Worm (Caenorhabditis elegans) whole organism, early embryonic: ENCODE results near the gene Y38E10A.17.

ENCODE experiments used
- B0310.2 ChIP-seq: sonication (generic microtip); optimal IDR thresholded peaks from 2 replicates; lab custom pipeline; 2016; ENCODE audit warnings: mild to moderate bottlenecking, missing genetic modification characterization, missing compliant biosample characterization
- F13C5.2 ChIP-seq: sonication (generic microtip); optimal IDR thresholded peaks from 2 replicates; lab custom pipeline; 2017; ENCODE audit warnings: mild to moderate bottlenecking, missing genetic modification characterization, inconsistent platforms, missing compliant biosample characterization
- aly-1 ChIP-seq: sonication (generic microtip); optimal IDR thresholded peaks from 2 replicates; lab custom pipeline; 2016; ENCODE audit warnings: missing genetic modification characterization, missing compliant biosample characterization
- ama-1 ChIP-seq: fragments of 150-350 bp; optimal IDR thresholded peaks from 2 replicates; lab custom pipeline; 2014
- ceh-13 ChIP-seq: fragments of 200-800 bp; sonication (Bioruptor generic); optimal IDR thresholded peaks from 2 replicates; lab custom pipeline; 2018; ENCODE audit warnings: mild to moderate bottlenecking, missing genetic modification characterization, missing compliant biosample characterization
- ceh-36 ChIP-seq: sonication (generic microtip); optimal IDR thresholded peaks from 2 replicates; lab custom pipeline; 2016; ENCODE audit warnings: missing genetic modification characterization, inconsistent platforms, missing compliant biosample characterization
- ets-7 ChIP-seq: sonication (generic microtip); optimal IDR thresholded peaks from 2 replicates; lab custom pipeline; 2016; ENCODE audit warnings: missing genotype, missing genetic modification characterization, missing compliant biosample characterization
- flt-1 ChIP-seq: fragments of 200-800 bp; sonication (Bioruptor generic); IDR thresholded peaks from 2 replicates; pipeline ENCODE4 v1.3.6; 2022; ENCODE audit warnings: missing genetic modification characterization, missing compliant biosample characterization
- hmbx-1 ChIP-seq: sonication (generic microtip); optimal IDR thresholded peaks from 2 replicates; lab custom pipeline; 2016; ENCODE audit warnings: mild to moderate bottlenecking, missing genetic modification characterization, missing compliant biosample characterization
- hmg-4 ChIP-seq: fragments of 200-800 bp; sonication (Bioruptor generic); optimal IDR thresholded peaks from 2 replicates; lab custom pipeline; 2018; ENCODE audit warnings: mild to moderate bottlenecking, missing genetic modification characterization, missing compliant biosample characterization
- hnd-1 ChIP-seq: sonication (generic microtip); optimal IDR thresholded peaks from 2 replicates; lab custom pipeline; 2016; ENCODE audit warnings: missing genetic modification characterization, missing compliant biosample characterization
- pes-1 ChIP-seq: fragments of 200-800 bp; sonication (Bioruptor generic); IDR thresholded peaks from 2 replicates; pipeline ENCODE4 v1.3.6; 2022; ENCODE audit warnings: missing genetic modification reagents, missing genetic modification characterization, missing compliant biosample characterization
- scrt-1 ChIP-seq: fragments of 200-800 bp; sonication (Bioruptor generic); IDR thresholded peaks from 2 replicates; pipeline ENCODE4 v1.3.6; 2022; ENCODE audit warnings: missing genetic modification characterization, missing compliant biosample characterization
- sea-1 ChIP-seq: fragments of 200-800 bp; sonication (Bioruptor generic); conservative IDR thresholded peaks from 2 replicates; pipeline ENCODE4 v1.3.6; 2022; ENCODE audit warnings: missing genetic modification characterization, missing compliant biosample characterization
- tbx-11 ChIP-seq: fragments of 200-800 bp; sonication (Bioruptor generic); IDR thresholded peaks from 2 replicates; pipeline ENCODE4 v1.3.6; 2022; ENCODE audit warnings: missing genetic modification characterization, missing compliant biosample characterization
- tbx-37 ChIP-seq: fragments of 200-800 bp; sonication (Bioruptor generic); conservative IDR thresholded peaks from 2 replicates; pipeline ENCODE4 v1.3.6; 2022; ENCODE audit warnings: missing genetic modification reagents, missing genetic modification characterization, missing compliant biosample characterization
- tra-4 ChIP-seq: sonication (generic microtip); optimal IDR thresholded peaks from 2 replicates; lab custom pipeline; 2017; ENCODE audit warnings: missing genetic modification characterization, missing compliant biosample characterization

Gene Y38E10A.17

ce11 chrII:12661930-12662329, 27.3 kb upstream of the Y38E10A.17 start:
- TF ChIP-seq F13C5.2 (tag; lab: Kevin White, UChicago) = no peak
- no peak for TF ChIP-seq hmbx-1 (tag; lab: Kevin White, UChicago)
- no peak for TF ChIP-seq B0310.2 (tag; lab: Kevin White, UChicago)
- no peak for TF ChIP-seq ets-7 (tag; lab: Kevin White, UChicago)

- peak; percentile 87 for TF ChIP-seq ceh-36
- no peak for TF ChIP-seq ama-1
Measured at ce11 chrII:12659676-12660371, 25.2 kb upstream of the Y38E10A.17 start.

ce11 chrII:12658409-12658808, 23.8 kb upstream of the Y38E10A.17 start:
- TF ChIP-seq F13C5.2 (tag; lab: Kevin White, UChicago) (no peak), hmg-4 (no peak), ceh-13 (GFP tag; lab: Kevin White, UChicago) (no peak), ets-7 (tag; lab: Kevin White, UChicago) (no peak), B0310.2 (tag; lab: Kevin White, UChicago) (no peak), sea-1 (GFP tag; lab: Robert Waterston, UW) (no peak), hnd-1 (no peak), tbx-11 (no peak), aly-1 (tag; lab: Kevin White, UChicago) (no peak), tbx-37 (GFP tag; lab: Robert Waterston, UW) (no peak), pes-1 (no peak), ama-1 (no peak), tra-4 (no peak), flt-1 (GFP tag; lab: Robert Waterston, UW) (no peak), hmbx-1 (tag; lab: Kevin White, UChicago) (no peak), ceh-36 (no peak)

- no peak for TF ChIP-seq hmg-4
- no peak for TF ChIP-seq hnd-1
- no peak for TF ChIP-seq B0310.2 (tag; lab: Kevin White, UChicago)
- TF ChIP-seq F13C5.2 (tag; lab: Kevin White, UChicago) = no peak
- no peak for TF ChIP-seq ceh-36
- no peak for TF ChIP-seq aly-1 (tag; lab: Kevin White, UChicago)
- no peak for TF ChIP-seq flt-1 (GFP tag; lab: Robert Waterston, UW)
- no peak for TF ChIP-seq sea-1 (GFP tag; lab: Robert Waterston, UW)
Measured at ce11 chrII:12657620-12658019, 23.0 kb upstream of the Y38E10A.17 start.

- TF ChIP-seq ama-1 (no peak), hnd-1 (no peak), ceh-36 (no peak), flt-1 (GFP tag; lab: Robert Waterston, UW) (no peak), hmbx-1 (tag; lab: Kevin White, UChicago) (no peak), hmg-4 (no peak), sea-1 (GFP tag; lab: Robert Waterston, UW) (no peak), tbx-37 (GFP tag; lab: Robert Waterston, UW) (no peak), scrt-1 (no peak), tbx-11 (no peak), B0310.2 (tag; lab: Kevin White, UChicago) (no peak), aly-1 (tag; lab: Kevin White, UChicago) (no peak), tra-4 (no peak), pes-1 (no peak), ets-7 (tag; lab: Kevin White, UChicago) (no peak)
Measured at ce11 chrII:12655816-12656215, 21.2 kb upstream of the Y38E10A.17 start.

- TF ChIP-seq scrt-1 (no peak), ceh-36 (no peak), tbx-11 (no peak), pes-1 (no peak), aly-1 (tag; lab: Kevin White, UChicago) (no peak), tra-4 (no peak), ets-7 (tag; lab: Kevin White, UChicago) (no peak), sea-1 (GFP tag; lab: Robert Waterston, UW) (no peak), ama-1 (no peak), ceh-13 (GFP tag; lab: Kevin White, UChicago) (no peak)
Measured at ce11 chrII:12654447-12654846, 19.8 kb upstream of the Y38E10A.17 start, which contains the start of gene rgs-4. TSS of gene rgs-4 (plus strand) at chrII:12654747.

ce11 chrII:12640370-12640769, 5.8 kb upstream of the Y38E10A.17 start, which contains the start of gene nhr-235:
TSS of gene nhr-235 (plus strand) at chrII:12640670.
- TF ChIP-seq aly-1 (tag; lab: Kevin White, UChicago) = no peak
- TF ChIP-seq hmg-4 = no peak
- TF ChIP-seq scrt-1 = no peak
- no peak for TF ChIP-seq tbx-37 (GFP tag; lab: Robert Waterston, UW)
- no peak for TF ChIP-seq tra-4
- no peak for TF ChIP-seq pes-1
- TF ChIP-seq hnd-1 = no peak
- no peak for TF ChIP-seq B0310.2 (tag; lab: Kevin White, UChicago)
- no peak for TF ChIP-seq F13C5.2 (tag; lab: Kevin White, UChicago)
- TF ChIP-seq ceh-36 = no peak
- no peak for TF ChIP-seq flt-1 (GFP tag; lab: Robert Waterston, UW)
- TF ChIP-seq ets-7 (tag; lab: Kevin White, UChicago) = no peak
- TF ChIP-seq sea-1 (GFP tag; lab: Robert Waterston, UW) = no peak
- TF ChIP-seq hmbx-1 (tag; lab: Kevin White, UChicago) = no peak
- no peak for TF ChIP-seq ceh-13 (GFP tag; lab: Kevin White, UChicago)
- TF ChIP-seq tbx-11 = no peak
- no peak for TF ChIP-seq ama-1

ce11 chrII:12636602-12637001, 2.0 kb upstream of the Y38E10A.17 start, which contains the start of gene nhr-234:
TSS of gene nhr-234 (plus strand) at chrII:12636678.
- no peak for TF ChIP-seq hmbx-1 (tag; lab: Kevin White, UChicago)
- TF ChIP-seq ceh-36 = peak; percentile 82
